Fruit fly (Drosophila melanogaster) whole organism, embryonic: Measurements from ENCODE around the gene CG1309.

Experiments used
- Blimp-1 ChIP-seq: fragments of 200-800 bp; sonication (Bioruptor generic); optimal IDR thresholded peaks from 3 replicates; lab custom pipeline; 2018; ENCODE audit warnings: missing biosample characterization, missing genetic modification characterization, mild to moderate bottlenecking, moderate library complexity, missing genetic modification reagents
- CG10267 ChIP-seq: fragments of 200-800 bp; sonication (Bioruptor generic); optimal IDR thresholded peaks from 2 replicates; lab custom pipeline; 2018; ENCODE audit warnings: missing biosample characterization, mild to moderate bottlenecking, missing genetic modification characterization, moderate library complexity
- CG11695 ChIP-seq: fragments of 200-800 bp; sonication (Bioruptor generic); IDR thresholded peaks from 3 replicates; pipeline ENCODE4 v1.3.6; 2022; ENCODE audit warnings: missing biosample characterization, missing genetic modification characterization
- CG14710 ChIP-seq: fragments of 200-800 bp; sonication (Bioruptor generic); optimal IDR thresholded peaks from 3 replicates; lab custom pipeline; 2019; ENCODE audit warnings: missing biosample characterization, mild to moderate bottlenecking, missing genetic modification characterization, moderate library complexity
- CG15696 ChIP-seq: fragments of 200-800 bp; sonication (Bioruptor generic); optimal IDR thresholded peaks from 2 replicates; lab custom pipeline; 2019; ENCODE audit warnings: missing biosample characterization, mild to moderate bottlenecking, missing genetic modification characterization, moderate library complexity
- CG16863 ChIP-seq: fragments of 200-800 bp; sonication (Bioruptor generic); optimal IDR thresholded peaks from 3 replicates; lab custom pipeline; 2016; ENCODE audit warnings: missing biosample characterization, missing genetic modification characterization
- CG17829 ChIP-seq: fragments of 200-800 bp; optimal IDR thresholded peaks from 2 replicates; lab custom pipeline; 2019; ENCODE audit warnings: missing biosample characterization, mild to moderate bottlenecking, missing genetic modification characterization, moderate library complexity
- CG1832 ChIP-seq: fragments of 200-800 bp; sonication (Bioruptor generic); optimal IDR thresholded peaks from 2 replicates; lab custom pipeline; 2017; ENCODE audit warnings: missing biosample characterization, mild to moderate bottlenecking, missing genetic modification characterization, inconsistent platforms
- CG2712 ChIP-seq: fragments of 200-800 bp; optimal IDR thresholded peaks from 3 replicates; lab custom pipeline; 2019; ENCODE audit warnings: missing biosample characterization, mild to moderate bottlenecking, missing genetic modification characterization, moderate library complexity
- CG31441 ChIP-seq: fragments of 200-800 bp; sonication (Bioruptor generic); IDR thresholded peaks from 2 replicates; pipeline ENCODE4 v1.3.6; 2022; ENCODE audit warnings: missing biosample characterization, missing genetic modification characterization
- CG9876 ChIP-seq: fragments of 200-800 bp; sonication (Bioruptor generic); optimal IDR thresholded peaks from 2 replicates; lab custom pipeline; 2016; ENCODE audit warnings: missing biosample characterization, missing genetic modification characterization
- D19B ChIP-seq: fragments of 200-800 bp; sonication (Bioruptor generic); optimal IDR thresholded peaks from 2 replicates; lab custom pipeline; 2017; ENCODE audit warnings: missing biosample characterization, mild to moderate bottlenecking, missing genetic modification characterization
- Gsc ChIP-seq: fragments of 200-800 bp; sonication (Bioruptor generic); IDR thresholded peaks from 2 replicates; pipeline ENCODE4 v1.3.6; 2022; ENCODE audit warnings: missing biosample characterization, missing genetic modification characterization
- HLH4C ChIP-seq: fragments of 200-800 bp; sonication (Bioruptor generic); IDR thresholded peaks from 3 replicates; pipeline ENCODE4 v1.3.6; 2022; ENCODE audit warnings: missing biosample characterization, missing genetic modification characterization; ENCODE audit not compliant: partially characterized antibody
- Nf-YB ChIP-seq: fragments of 200-800 bp; sonication (Bioruptor generic); optimal IDR thresholded peaks from 3 replicates; lab custom pipeline; 2019; ENCODE audit warnings: missing biosample characterization, mild to moderate bottlenecking, missing genetic modification characterization, moderate library complexity
- Nf-YC ChIP-seq: fragments of 200-800 bp; optimal IDR thresholded peaks from 3 replicates; lab custom pipeline; 2019; ENCODE audit warnings: missing biosample characterization, mild to moderate bottlenecking, missing genetic modification characterization, moderate library complexity
- Ptx1 ChIP-seq: fragments of 200-800 bp; sonication (Bioruptor generic); IDR thresholded peaks from 2 replicates; pipeline ENCODE4 v1.3.6; 2022; ENCODE audit warnings: missing biosample characterization, missing genetic modification characterization
- Rx ChIP-seq: fragments of 200-800 bp; sonication (Bioruptor generic); IDR thresholded peaks from 2 replicates; pipeline ENCODE4 v1.3.6; 2022; ENCODE audit warnings: missing biosample characterization, missing genetic modification characterization
- Six4 ChIP-seq: fragments of 200-800 bp; sonication (Bioruptor generic); optimal IDR thresholded peaks from 2 replicates; lab custom pipeline; 2016; ENCODE audit warnings: missing biosample characterization, missing genetic modification characterization
- YL-1 ChIP-seq: fragments of 200-800 bp; sonication (Bioruptor generic); optimal IDR thresholded peaks from 3 replicates; lab custom pipeline; 2017; ENCODE audit warnings: missing biosample characterization, mild to moderate bottlenecking, missing genetic modification characterization
- aop ChIP-seq: fragments of 200-800 bp; sonication (Bioruptor generic); IDR thresholded peaks from 2 replicates; pipeline ENCODE4 v1.3.6; 2022; ENCODE audit warnings: missing biosample characterization, missing genetic modification characterization
- ase ChIP-seq: fragments of 200-800 bp; sonication (Bioruptor generic); IDR thresholded peaks from 3 replicates; pipeline ENCODE4 v1.3.6; 2022; ENCODE audit warnings: missing biosample characterization, missing genetic modification characterization
- chif ChIP-seq, 2 experiments: fragments of 200-800 bp; sonication (Bioruptor generic); optimal IDR thresholded peaks; 3 replicates each; lab custom pipeline; 2016; ENCODE audit warnings: missing biosample characterization in 2 of 2, missing genetic modification characterization in 2 of 2
- chm ChIP-seq: fragments of 200-800 bp; sonication (Bioruptor generic); IDR thresholded peaks from 2 replicates; pipeline ENCODE4 v1.3.6; 2022; ENCODE audit warnings: missing biosample characterization, missing genetic modification characterization
- dmrt99B ChIP-seq: fragments of 200-800 bp; sonication (Bioruptor generic); optimal IDR thresholded peaks from 2 replicates; lab custom pipeline; 2018; ENCODE audit warnings: missing biosample characterization, mild to moderate bottlenecking, missing genetic modification characterization, moderate library complexity
- dysf ChIP-seq: fragments of 200-800 bp; sonication (Bioruptor generic); IDR thresholded peaks from 3 replicates; pipeline ENCODE4 v1.3.6; 2022; ENCODE audit warnings: missing biosample characterization, missing genetic modification characterization
- fd96Cb ChIP-seq: fragments of 200-800 bp; sonication (Bioruptor generic); optimal IDR thresholded peaks from 2 replicates; lab custom pipeline; 2018; ENCODE audit warnings: missing biosample characterization, mild to moderate bottlenecking, missing genetic modification characterization, moderate library complexity
- hbn ChIP-seq: fragments of 200-800 bp; sonication (Bioruptor generic); IDR thresholded peaks from 2 replicates; pipeline ENCODE4 v1.3.6; 2022; ENCODE audit warnings: missing biosample characterization, missing genetic modification characterization; ENCODE audit not compliant: partially characterized antibody
- hkb ChIP-seq, 2 experiments: fragments of 200-800 bp in 1 of 2; fragments of >200 bp in 1 of 2; sonication (Bioruptor generic) in 1 of 2; IDR thresholded peaks in 1 of 2; optimal IDR thresholded peaks in 1 of 2; 2 replicates each; pipeline versions ENCODE4 v1.3.6 to Lab custom; 2017 to 2022; ENCODE audit warnings: missing biosample characterization in 1 of 2, missing genetic modification characterization in 1 of 2
- insv ChIP-seq, 2 experiments: fragments of 200-800 bp; sonication (Bioruptor generic); optimal IDR thresholded peaks; 3 replicates each; lab custom pipeline; 2016 to 2018; ENCODE audit warnings: missing biosample characterization in 2 of 2, missing genetic modification characterization in 2 of 2
- jumu ChIP-seq: fragments of 200-800 bp; sonication (Bioruptor generic); optimal IDR thresholded peaks from 3 replicates; lab custom pipeline; 2016; ENCODE audit warnings: missing biosample characterization, missing genetic modification characterization
- mirr ChIP-seq: fragments of 200-800 bp; sonication (Bioruptor generic); optimal IDR thresholded peaks from 3 replicates; lab custom pipeline; 2018; ENCODE audit warnings: missing biosample characterization, mild to moderate bottlenecking, missing genetic modification characterization
- peb ChIP-seq: fragments of 200-800 bp; sonication (Bioruptor generic); IDR thresholded peaks from 2 replicates; pipeline ENCODE4 v1.3.6; 2022; ENCODE audit warnings: missing biosample characterization, missing genetic modification characterization
- phol ChIP-seq: fragments of 200-800 bp; sonication (Bioruptor generic); optimal IDR thresholded peaks from 3 replicates; lab custom pipeline; 2018; ENCODE audit warnings: missing biosample characterization, mild to moderate bottlenecking, missing genetic modification characterization, moderate library complexity
- prd ChIP-seq, 3 experiments: fragments of >200 bp in 2 of 3; fragments of 200-800 bp in 1 of 3; sonication (Bioruptor generic) in 1 of 3; optimal IDR thresholded peaks in 2 of 3; IDR thresholded peaks in 1 of 3; 2 replicates in 2 of 3; 3 replicates in 1 of 3; pipeline versions ENCODE4 v1.3.6 to Lab custom; 2017 to 2022; ENCODE audit warnings: missing biosample characterization in 1 of 3, missing genetic modification characterization in 1 of 3
- row ChIP-seq: fragments of 200-800 bp; sonication (Bioruptor generic); IDR thresholded peaks from 3 replicates; pipeline ENCODE4 v1.3.6; 2022; ENCODE audit warnings: missing biosample characterization, missing genetic modification characterization
- run ChIP-seq: fragments of 200-800 bp; sonication (Bioruptor generic); optimal IDR thresholded peaks from 3 replicates; lab custom pipeline; 2018; ENCODE audit warnings: missing biosample characterization, mild to moderate bottlenecking, missing genetic modification characterization
- sens ChIP-seq: fragments of 200-800 bp; sonication (Bioruptor generic); peaks from one replicate; lab custom pipeline; 2016; ENCODE audit warnings: missing biosample characterization, missing genetic modification characterization
- sens-2 ChIP-seq: fragments of 200-800 bp; sonication (Bioruptor generic); IDR thresholded peaks from 2 replicates; pipeline ENCODE4 v1.3.6; 2022; ENCODE audit warnings: missing biosample characterization, missing genetic modification characterization
- sisA ChIP-seq: fragments of 200-800 bp; sonication (Bioruptor generic); IDR thresholded peaks from 2 replicates; pipeline ENCODE4 v1.3.6; 2022; ENCODE audit warnings: missing biosample characterization, missing genetic modification characterization
- sob ChIP-seq: fragments of 200-800 bp; sonication (Bioruptor generic); IDR thresholded peaks from 2 replicates; pipeline ENCODE4 v1.3.6; 2022; ENCODE audit warnings: missing biosample characterization, missing genetic modification characterization
- stc ChIP-seq: fragments of 200-800 bp; sonication (Bioruptor generic); IDR thresholded peaks from 2 replicates; pipeline ENCODE4 v1.3.6; 2022; ENCODE audit warnings: missing biosample characterization, missing genetic modification characterization
- tgo ChIP-seq: fragments of 200-800 bp; sonication (Bioruptor generic); IDR thresholded peaks from 3 replicates; pipeline ENCODE4 v1.3.6; 2022; ENCODE audit warnings: missing biosample characterization, missing genetic modification characterization
- tx ChIP-seq: fragments of 200-800 bp; sonication (Bioruptor generic); optimal IDR thresholded peaks from 2 replicates; lab custom pipeline; 2016; ENCODE audit warnings: missing biosample characterization, missing genetic modification characterization
- vvl ChIP-seq: fragments of 200-800 bp; sonication (Bioruptor generic); IDR thresholded peaks from 2 replicates; pipeline ENCODE4 v1.3.6; 2022; ENCODE audit warnings: missing biosample characterization, missing genetic modification characterization
- z ChIP-seq: fragments of 200-800 bp; sonication (Bioruptor generic); IDR thresholded peaks from 3 replicates; pipeline ENCODE4 v1.3.6; 2022; ENCODE audit warnings: missing biosample characterization, missing genetic modification characterization
- zen ChIP-seq: fragments of 200-800 bp; sonication (Bioruptor generic); optimal IDR thresholded peaks from 3 replicates; lab custom pipeline; 2018; ENCODE audit warnings: missing biosample characterization, mild to moderate bottlenecking, missing genetic modification characterization, moderate library complexity
- zfh1 ChIP-seq: fragments of 200-800 bp; sonication (Bioruptor generic); IDR thresholded peaks from 3 replicates; pipeline ENCODE4 v1.3.6; 2022; ENCODE audit warnings: missing biosample characterization, missing genetic modification characterization

Gene CG1309

DNA sequence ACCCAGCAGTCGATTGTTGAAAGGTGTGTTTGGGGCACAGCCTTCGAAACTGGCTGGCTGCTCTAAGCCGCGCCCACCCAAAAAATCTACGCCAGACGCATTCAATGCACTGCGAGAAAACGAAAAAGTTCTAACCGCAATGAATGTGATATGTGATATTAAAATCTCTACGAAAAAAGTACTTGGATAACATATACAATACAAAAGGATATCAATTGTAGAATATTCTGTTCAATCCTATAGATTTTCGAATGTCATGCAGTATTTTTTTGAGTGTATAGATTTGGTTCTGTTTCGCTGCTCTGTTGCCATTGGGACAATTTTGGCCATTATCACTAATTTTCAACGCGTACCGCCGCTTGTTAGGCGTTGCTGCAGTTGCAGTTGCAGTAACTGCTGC lies 49.5 kb upstream of the CG1309 start (continued):
- TF ChIP-seq tgo (0 out of 3 replicates have a peak, but pooled peaks have one; percentile 26), hbn (GFP tag; lab: Robert Waterston, UW) (no peak), fd96Cb (tag; lab: Kevin White, UChicago) (peak; percentile 40), sens (peak; percentile 82), z (GFP tag; lab: Robert Waterston, UW) (no peak), Nf-YC (tag; lab: Kevin White, UChicago) (no peak), jumu (GFP tag; lab: Kevin White, UChicago) (no peak), zen (tag; lab: Kevin White, UChicago) (peak; percentile 60), aop (GFP tag; lab: Robert Waterston, UW) (no peak), Rx (GFP tag; lab: Robert Waterston, UW) (0 out of 2 replicates have a peak, but pooled peaks have one; percentile 35), Six4 (GFP tag; lab: Kevin White, UChicago) (peak; percentile 11), sens-2 (GFP tag; lab: Robert Waterston, UW) (no peak), insv (GFP tag; optimal IDR thresholded peaks at IDR 0.05; lab: Kevin White, UChicago) (no peak), CG31441 (GFP tag; lab: Robert Waterston, UW) (peak; percentile 47), CG11695 (GFP tag; lab: Robert Waterston, UW) (0 out of 3 replicates have a peak, but pooled peaks have one; percentile 7), chm (GFP tag; lab: Robert Waterston, UW) (no peak), HLH4C (GFP tag; lab: Robert Waterston, UW) (no peak), Blimp-1 (GFP tag; lab: Kevin White, UChicago) (peak; percentile 58), prd (optimal IDR thresholded peaks at IDR 0.05; lab: Kevin White, UChicago) (no peak), prd (GFP tag; IDR thresholded peaks at IDR 0.05; lab: Robert Waterston, UW) (peak; percentile 68; the same call in 2 of the 3 replicates), vvl (GFP tag; lab: Robert Waterston, UW) (peak; percentile 47), D19B (GFP tag; lab: Kevin White, UChicago) (no peak), CG17829 (tag; lab: Kevin White, UChicago) (peak; percentile 44), Ptx1 (GFP tag; lab: Robert Waterston, UW) (peak; percentile 23; the same call in 1 of the 2 replicates), Gsc (GFP tag; lab: Robert Waterston, UW) (no peak), chif (GFP tag; optimal IDR thresholded peaks at IDR 0.05; lab: Kevin White, UChicago) (no peak), phol (tag; lab: Kevin White, UChicago) (peak; percentile 42), dysf (0 out of 3 replicates have a peak, but pooled peaks have one; percentile 26), peb (no peak), zfh1 (GFP tag; lab: Robert Waterston, UW) (peak; percentile 64), CG10267 (tag; lab: Kevin White, UChicago) (peak; percentile 15), CG16863 (GFP tag; lab: Kevin White, UChicago) (no peak), sob (peak; percentile 12; the same call in 1 of the 2 replicates), CG9876 (GFP tag; lab: Kevin White, UChicago) (no peak), mirr (GFP tag; lab: Kevin White, UChicago) (no peak), CG1832 (GFP tag; lab: Kevin White, UChicago) (no peak), dmrt99B (tag; lab: Kevin White, UChicago) (peak; percentile 48), tx (no peak), stc (GFP tag; lab: Robert Waterston, UW) (0 out of 2 replicates have a peak, but pooled peaks have one; percentile 23), ase (GFP tag; lab: Robert Waterston, UW) (peak; percentile 49; the same call in 1 of the 3 replicates), hkb (optimal IDR thresholded peaks at IDR 0.05; lab: Kevin White, UChicago) (no peak), hkb (GFP tag; IDR thresholded peaks at IDR 0.05; lab: Robert Waterston, UW) (0 out of 2 replicates have a peak, but pooled peaks have one; percentile 11), run (no peak), row (GFP tag; lab: Robert Waterston, UW) (no peak), CG2712 (tag; lab: Kevin White, UChicago) (peak; percentile 62), YL-1 (GFP tag; lab: Kevin White, UChicago) (no peak), CG14710 (tag; lab: Kevin White, UChicago) (peak; percentile 23), sisA (GFP tag; lab: Robert Waterston, UW) (no peak), CG15696 (tag; lab: Kevin White, UChicago) (peak; percentile 20), Nf-YB (GFP tag; lab: Kevin White, UChicago) (no peak)
